Worm (Caenorhabditis elegans) whole organism, L4 larva: ENCODE data around the gene eef-1A.2.

ENCODE experiments used
- F49E8.2 ChIP-seq: sonication (generic microtip); optimal IDR thresholded peaks from 2 replicates; lab custom pipeline; 2016; ENCODE audit warnings: missing compliant biosample characterization, mild to moderate bottlenecking, missing genetic modification characterization, borderline replicate concordance
- cey-2 ChIP-seq: sonication (generic microtip); optimal IDR thresholded peaks from 3 replicates; lab custom pipeline; 2017; ENCODE audit warnings: missing genetic modification characterization, mild to moderate bottlenecking, missing compliant biosample characterization, antibody characterized with exemption, borderline replicate concordance; ENCODE audit not compliant: insufficient read depth
- set-16 ChIP-seq: fragments of 200-800 bp; sonication (Bioruptor generic); IDR thresholded peaks from 2 replicates; pipeline ENCODE4 v1.3.6; 2022; ENCODE audit warnings: missing genetic modification reagents, missing genetic modification characterization, missing compliant biosample characterization
- tag-97 ChIP-seq: fragments of 200-800 bp; sonication (Bioruptor generic); IDR thresholded peaks from 2 replicates; pipeline ENCODE4 v1.3.6; 2022; ENCODE audit warnings: missing genetic modification characterization, missing compliant biosample characterization

DNA sequence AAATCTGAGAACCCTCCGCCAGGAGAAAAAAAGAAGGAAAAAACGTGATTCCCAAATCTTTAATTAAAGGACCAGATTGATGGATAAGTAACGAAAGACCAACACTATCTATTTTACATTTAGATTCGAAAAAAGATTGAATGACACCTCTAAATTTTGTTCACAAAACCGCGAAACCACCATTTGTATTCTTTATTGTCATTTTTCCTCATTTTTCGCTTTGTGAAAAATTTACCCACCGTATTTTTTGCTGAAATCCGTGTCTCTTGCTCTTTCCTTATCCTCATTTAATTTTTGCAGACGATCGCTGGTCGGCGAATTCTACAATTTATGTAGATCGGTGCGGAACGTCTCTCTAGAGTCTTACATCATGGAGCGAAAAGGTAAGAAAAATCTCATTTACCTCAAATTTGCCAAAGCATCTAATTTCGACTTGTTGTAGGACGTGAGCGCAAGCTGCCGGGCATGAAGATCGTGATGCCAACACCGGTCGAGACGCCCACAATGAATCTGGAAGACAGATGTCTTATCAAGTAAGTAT, 7.0 kb upstream of the eef-1A.2 start, which contains the start of the genes sek-1 and R03G5.6:
- TF ChIP-seq set-16 (GFP tag; lab: Robert Waterston, UW) (no peak), cey-2 (tag; lab: Kevin White, UChicago) (no peak), tag-97 (GFP tag; lab: Robert Waterston, UW) (no peak), F49E8.2 (tag; lab: Kevin White, UChicago) (no peak)
